Worm (Caenorhabditis elegans) whole organism, L2 larva: ENCODE measurements around the gene C04E6.8.

ENCODE experiments used
- lin-39 ChIP-seq: fragments of 150-350 bp; optimal IDR thresholded peaks from 2 replicates; lab custom pipeline; 2014; ENCODE audit warnings: missing biosample characterization, missing genetic modification reagents, missing genetic modification characterization
- mdl-1 ChIP-seq, 2 experiments: fragments of 150-350 bp in 1 of 2; sonication (generic microtip) in 1 of 2; optimal IDR thresholded peaks; 2 replicates each; lab custom pipeline; 2017; ENCODE audit warnings: missing biosample characterization in 2 of 2, missing genetic modification characterization in 2 of 2
- zag-1 ChIP-seq: fragments of 150-350 bp; optimal IDR thresholded peaks from 2 replicates; lab custom pipeline; 2014; ENCODE audit warnings: missing biosample characterization, missing genetic modification characterization

DNA sequence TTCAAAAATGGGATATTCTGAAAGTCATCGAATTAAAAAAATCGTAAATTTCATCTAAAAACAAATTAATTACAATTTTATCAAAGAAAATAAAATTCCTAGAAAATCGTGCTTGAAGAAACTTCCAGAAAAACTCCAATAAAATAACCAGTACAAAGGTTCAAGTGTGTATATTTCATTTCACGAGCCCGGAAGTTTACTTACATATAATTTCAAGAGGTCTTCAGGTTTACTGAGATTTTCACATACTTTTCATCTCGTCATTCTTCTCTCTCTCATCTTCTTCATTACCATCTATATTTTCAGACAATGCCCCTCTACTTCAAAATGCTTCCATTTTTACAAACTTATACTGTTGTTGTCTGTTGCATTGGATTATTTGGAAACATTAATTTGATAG lies 38.6 kb upstream of the C04E6.8 start, which contains the start of gene srsx-18:
- no peak for TF ChIP-seq zag-1 (tag; lab: Kevin White, UChicago)
- no peak for TF ChIP-seq lin-39 (tag; lab: Kevin White, UChicago)
- TF ChIP-seq mdl-1 (tag; optimal IDR thresholded peaks at IDR 0.05; lab: Kevin White, UChicago), result no peak
